Worm (Caenorhabditis elegans) whole organism, L3 larva: ENCODE data around the gene pigt-1.

Source experiments
- ZK546.5 ChIP-seq: sonication (generic microtip); optimal IDR thresholded peaks from 2 replicates; lab custom pipeline; 2017; ENCODE audit warnings: missing biosample characterization, missing genetic modification characterization
- ceh-16 ChIP-seq: sonication (generic microtip); optimal IDR thresholded peaks from 2 replicates; lab custom pipeline; 2017; ENCODE audit warnings: missing biosample characterization, missing genetic modification characterization
- ceh-82 ChIP-seq: fragments of 150-350 bp; optimal IDR thresholded peaks from 2 replicates; lab custom pipeline; 2014; ENCODE audit warnings: missing biosample characterization, missing genetic modification characterization
- daf-12 ChIP-seq: fragments of 150-350 bp; optimal IDR thresholded peaks from 2 replicates; lab custom pipeline; 2014; ENCODE audit warnings: missing biosample characterization, missing genetic modification reagents, missing genetic modification characterization
- egl-27 ChIP-seq: sonication (generic microtip); optimal IDR thresholded peaks from 4 replicates; lab custom pipeline; 2017; ENCODE audit warnings: missing biosample characterization, missing genetic modification reagents, missing genetic modification characterization
- egl-5 ChIP-seq: fragments of 150-350 bp; optimal IDR thresholded peaks from 2 replicates; lab custom pipeline; 2017; ENCODE audit warnings: missing biosample characterization, missing genetic modification reagents, missing genetic modification characterization, inconsistent platforms
- elt-1 ChIP-seq: fragments of 150-350 bp; optimal IDR thresholded peaks from 2 replicates; lab custom pipeline; 2014; ENCODE audit warnings: missing biosample characterization, missing genetic modification characterization
- elt-2 ChIP-seq: sonication (generic microtip); optimal IDR thresholded peaks from 2 replicates; lab custom pipeline; 2016; ENCODE audit warnings: missing genetic modification reagents, mild to moderate bottlenecking, missing genetic modification characterization, missing compliant biosample characterization
- elt-3 ChIP-seq, 3 experiments: fragments of 150-350 bp in 1 of 3; sonication (generic microtip) in 2 of 3; optimal IDR thresholded peaks; 2 replicates in 2 of 3; 4 replicates in 1 of 3; lab custom pipeline; 2014 to 2017; ENCODE audit warnings: missing biosample characterization in 3 of 3, missing genetic modification characterization in 3 of 3
- fkh-10 ChIP-seq: sonication (generic microtip); optimal IDR thresholded peaks from 2 replicates; lab custom pipeline; 2017; ENCODE audit warnings: missing biosample characterization, missing genetic modification reagents, missing genetic modification characterization
- fkh-2 ChIP-seq: fragments of 150-350 bp; optimal IDR thresholded peaks from 2 replicates; lab custom pipeline; 2014; ENCODE audit warnings: missing biosample characterization, missing genetic modification reagents, missing genetic modification characterization
- fos-1 ChIP-seq: fragments of 150-350 bp; optimal IDR thresholded peaks from 2 replicates; lab custom pipeline; 2014; ENCODE audit warnings: missing biosample characterization, missing genetic modification characterization
- jun-1 ChIP-seq: fragments of 150-350 bp; optimal IDR thresholded peaks from 2 replicates; lab custom pipeline; 2014; ENCODE audit warnings: missing biosample characterization, missing genetic modification reagents, missing genetic modification characterization
- lin-15B ChIP-seq: fragments of 150-350 bp; optimal IDR thresholded peaks from 2 replicates; lab custom pipeline; 2014; ENCODE audit warnings: missing biosample characterization, missing genetic modification characterization
- lin-39 ChIP-seq: fragments of 150-350 bp; optimal IDR thresholded peaks from 2 replicates; lab custom pipeline; 2018; ENCODE audit warnings: missing biosample characterization, missing genetic modification reagents, missing genetic modification characterization
- mdl-1 ChIP-seq: fragments of 150-350 bp; optimal IDR thresholded peaks from 2 replicates; lab custom pipeline; 2014; ENCODE audit warnings: missing biosample characterization, missing genetic modification characterization
- mml-1 ChIP-seq: fragments of 150-350 bp; sonication (generic microtip); optimal IDR thresholded peaks from 3 replicates; lab custom pipeline; 2014; ENCODE audit warnings: missing biosample characterization, missing genetic modification characterization
- nfya-1 ChIP-seq: sonication (generic microtip); optimal IDR thresholded peaks from 2 replicates; lab custom pipeline; 2017; ENCODE audit warnings: missing genetic modification characterization, mild to moderate bottlenecking, missing compliant biosample characterization, antibody characterized with exemption, moderate library complexity; ENCODE audit not compliant: insufficient read depth
- nhr-11 ChIP-seq: fragments of 150-350 bp; optimal IDR thresholded peaks from 2 replicates; lab custom pipeline; 2014; ENCODE audit warnings: missing biosample characterization, missing genetic modification characterization
- nhr-12 ChIP-seq: fragments of 150-350 bp; optimal IDR thresholded peaks from 2 replicates; lab custom pipeline; 2014; ENCODE audit warnings: missing biosample characterization, missing genetic modification characterization
- nhr-23 ChIP-seq: fragments of 150-350 bp; optimal IDR thresholded peaks from 2 replicates; lab custom pipeline; 2014; ENCODE audit warnings: missing biosample characterization, missing genetic modification reagents, missing genetic modification characterization
- nhr-237 ChIP-seq: fragments of 150-350 bp; optimal IDR thresholded peaks from 2 replicates; lab custom pipeline; 2014; ENCODE audit warnings: missing biosample characterization, missing genetic modification characterization
- nhr-25 ChIP-seq: sonication (generic microtip); optimal IDR thresholded peaks from 2 replicates; lab custom pipeline; 2017; ENCODE audit warnings: missing biosample characterization, missing genetic modification characterization
- nhr-28 ChIP-seq: fragments of 150-350 bp; optimal IDR thresholded peaks from 2 replicates; lab custom pipeline; 2014; ENCODE audit warnings: missing biosample characterization, missing genetic modification characterization
- nhr-43 ChIP-seq: sonication (generic microtip); optimal IDR thresholded peaks from 2 replicates; lab custom pipeline; 2016; ENCODE audit warnings: mild to moderate bottlenecking, missing genetic modification characterization, missing compliant biosample characterization; ENCODE audit not compliant: poor library complexity, severe bottlenecking
- nhr-67 ChIP-seq: fragments of 150-350 bp; optimal IDR thresholded peaks from 2 replicates; lab custom pipeline; 2014; ENCODE audit warnings: missing biosample characterization, missing genetic modification characterization
- nhr-77 ChIP-seq: fragments of 150-350 bp; optimal IDR thresholded peaks from 2 replicates; lab custom pipeline; 2014; ENCODE audit warnings: missing biosample characterization, missing genetic modification characterization
- pha-4 ChIP-seq: fragments of 150-350 bp; optimal IDR thresholded peaks from 2 replicates; lab custom pipeline; 2014; ENCODE audit warnings: missing biosample characterization, missing genetic modification reagents, missing genetic modification characterization
- pqm-1 ChIP-seq: fragments of 150-350 bp; optimal IDR thresholded peaks from 2 replicates; lab custom pipeline; 2017; ENCODE audit warnings: missing biosample characterization, missing genetic modification characterization, inconsistent platforms
- sea-2 ChIP-seq: fragments of 150-350 bp; sonication (generic microtip); optimal IDR thresholded peaks from 4 replicates; lab custom pipeline; 2014; ENCODE audit warnings: missing biosample characterization, missing genetic modification reagents, missing genetic modification characterization
- skn-1 ChIP-seq: fragments of 150-350 bp; optimal IDR thresholded peaks from 2 replicates; lab custom pipeline; 2014; ENCODE audit warnings: missing biosample characterization, missing genetic modification characterization
- snpc-4 ChIP-seq: fragments of 150-350 bp; optimal IDR thresholded peaks from 2 replicates; lab custom pipeline; 2014; ENCODE audit warnings: missing biosample characterization, missing genetic modification characterization
- unc-39 ChIP-seq: sonication (generic microtip); optimal IDR thresholded peaks from 4 replicates; lab custom pipeline; 2017; ENCODE audit warnings: missing biosample characterization, missing genetic modification characterization
- unc-62 ChIP-seq: fragments of 150-350 bp; sonication (generic microtip); optimal IDR thresholded peaks from 4 replicates; lab custom pipeline; 2014; ENCODE audit warnings: missing biosample characterization, missing genetic modification reagents, missing genetic modification characterization
- zag-1 ChIP-seq: fragments of 150-350 bp; optimal IDR thresholded peaks from 2 replicates; lab custom pipeline; 2014; ENCODE audit warnings: missing biosample characterization, missing genetic modification characterization
- ztf-11 ChIP-seq: fragments of 150-350 bp; optimal IDR thresholded peaks from 2 replicates; lab custom pipeline; 2014; ENCODE audit warnings: missing biosample characterization, missing genetic modification characterization
- ztf-4 ChIP-seq: fragments of 150-350 bp; optimal IDR thresholded peaks from 2 replicates; lab custom pipeline; 2014; ENCODE audit warnings: missing biosample characterization, missing genetic modification characterization

The pigt-1 gene

DNA sequence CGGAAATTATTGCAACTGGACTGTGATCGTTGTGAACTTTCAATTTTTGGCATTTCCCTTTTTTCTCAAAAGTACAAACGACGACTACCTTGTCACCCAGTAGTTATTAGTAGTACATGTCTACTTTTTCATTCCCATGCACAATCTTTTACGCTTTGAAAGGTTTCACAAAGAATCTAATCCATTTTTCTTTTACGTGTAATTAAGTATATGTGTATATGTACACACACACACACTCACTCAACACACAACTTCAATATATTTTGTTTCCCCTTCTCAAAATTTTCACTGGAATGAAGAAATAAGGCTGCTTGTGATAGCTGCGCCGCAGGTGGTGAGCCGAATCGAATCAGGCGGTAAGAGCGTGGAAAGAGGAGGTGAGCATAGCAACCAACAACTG is 33.9 kb downstream of the pigt-1 start, which contains the start of gene F58B4.6:
TSS of gene F58B4.6 (plus strand) at position 301 of the 400 bp plus-strand sequence.
- TF ChIP-seq nhr-12 (tag; lab: Kevin White, UChicago) = no peak
- TF ChIP-seq skn-1 (tag; lab: Kevin White, UChicago) = no peak
- no peak for TF ChIP-seq lin-39 (tag; lab: Kevin White, UChicago)
- TF ChIP-seq nhr-67 (tag; lab: Kevin White, UChicago) = no peak
- no peak for TF ChIP-seq ztf-4 (tag; lab: Kevin White, UChicago)
- no peak for TF ChIP-seq mml-1 (tag; lab: Kevin White, UChicago)
- TF ChIP-seq egl-27 = no peak
- TF ChIP-seq unc-62 (GFP tag; lab: Kevin White, UChicago) = no peak
- TF ChIP-seq ztf-11 (tag; lab: Kevin White, UChicago) = no peak
- no peak for TF ChIP-seq elt-2
- TF ChIP-seq ceh-16 (tag; lab: Kevin White, UChicago) = no peak
- TF ChIP-seq nhr-43 = no peak
- no peak for TF ChIP-seq elt-1
- TF ChIP-seq nhr-28 (tag; lab: Kevin White, UChicago) = no peak
- no peak for TF ChIP-seq jun-1 (tag; lab: Kevin White, UChicago)
- TF ChIP-seq pha-4 (tag; lab: Kevin White, UChicago) = no peak
- TF ChIP-seq sea-2 (GFP tag; lab: Kevin White, UChicago) = no peak
- no peak for TF ChIP-seq mdl-1 (tag; lab: Kevin White, UChicago)
- no peak for TF ChIP-seq pqm-1 (tag; lab: Kevin White, UChicago)

DNA sequence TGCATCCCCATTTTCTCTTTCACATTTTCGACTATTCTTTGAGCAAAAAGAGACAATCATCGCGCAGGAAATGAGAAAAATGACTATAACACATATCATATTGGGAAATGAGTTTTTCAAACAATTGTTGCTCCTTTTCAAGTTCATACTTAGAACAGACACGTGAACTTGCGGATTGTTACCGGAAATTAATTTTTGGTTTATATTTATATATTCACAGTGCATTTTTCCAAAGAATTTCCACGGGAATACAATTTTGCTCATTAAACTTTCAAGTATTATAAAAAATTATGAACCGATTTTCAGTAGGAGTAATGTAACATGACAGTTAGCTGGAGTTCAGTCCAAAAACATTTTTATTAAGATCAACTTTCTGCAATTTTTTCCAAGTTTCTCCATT is 35.4 kb downstream of the pigt-1 start, which contains the start of gene F58B4.7:
TSS of gene F58B4.7 (minus strand) at position 101 of the 400 bp plus-strand sequence.
- no peak for TF ChIP-seq fos-1 (tag; lab: Kevin White, UChicago)
- no peak for TF ChIP-seq mdl-1 (tag; lab: Kevin White, UChicago)
- TF ChIP-seq fkh-2 = no peak
- no peak for TF ChIP-seq nhr-77 (tag; lab: Kevin White, UChicago)
- TF ChIP-seq sea-2 (GFP tag; lab: Kevin White, UChicago) = no peak
- no peak for TF ChIP-seq lin-39 (tag; lab: Kevin White, UChicago)
- no peak for TF ChIP-seq nfya-1 (tag; lab: Kevin White, UChicago)
- TF ChIP-seq nhr-11 = no peak
- TF ChIP-seq egl-5 (tag; lab: Kevin White, UChicago) = no peak
- TF ChIP-seq jun-1 (tag; lab: Kevin White, UChicago) = no peak
- TF ChIP-seq nhr-23 = no peak
- no peak for TF ChIP-seq elt-3 (tag; optimal IDR thresholded peaks at IDR 0.05; lab: Kevin White, UChicago)

DNA sequence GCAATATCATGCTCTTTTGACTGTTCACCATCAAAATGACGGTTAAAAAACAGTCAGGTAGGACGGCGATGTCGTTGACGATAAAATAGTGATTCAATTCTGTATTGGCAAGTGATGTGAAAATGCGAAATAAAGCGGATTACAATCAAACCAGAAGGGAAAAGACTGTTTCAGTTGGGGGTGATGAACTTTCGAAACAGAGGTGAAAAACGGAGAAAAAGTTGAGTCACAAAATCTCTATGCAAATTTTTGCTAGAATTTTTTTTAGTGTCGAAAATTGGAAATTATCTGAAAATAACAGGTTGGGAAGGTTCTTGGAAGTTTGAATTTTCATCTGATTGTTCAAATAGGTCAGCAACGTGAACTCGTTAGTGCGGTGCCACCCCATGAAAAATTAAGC is 36.9 kb downstream of the pigt-1 start, which contains the start of gene nas-31:
TSS of gene nas-31 (minus strand) at position 101 of the 400 bp plus-strand sequence.
- TF ChIP-seq ztf-4 (tag; lab: Kevin White, UChicago) (no peak), fkh-10 (GFP tag; lab: Kevin White, UChicago) (no peak)

DNA sequence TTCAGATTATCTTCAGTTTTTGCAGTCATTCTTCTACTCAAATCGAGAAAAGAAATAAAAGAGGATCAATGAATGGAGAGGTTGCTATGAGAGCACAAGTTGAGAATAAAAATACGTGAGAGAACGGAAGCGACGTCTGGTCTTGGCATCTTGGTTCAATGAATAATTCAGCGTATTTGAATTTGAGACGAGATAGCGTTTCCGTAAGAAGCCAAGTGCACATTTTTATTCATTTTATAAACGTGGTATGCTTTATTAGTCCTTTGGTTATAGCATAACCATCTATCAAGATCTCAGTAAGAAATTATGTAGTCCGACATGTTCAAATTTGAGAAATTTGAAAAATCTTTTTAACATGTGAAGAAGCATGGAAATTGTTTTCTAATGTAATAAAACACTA is 40.2 kb downstream of the pigt-1 start, which contains the start of gene F58B4.2:
TSS of gene F58B4.2 (minus strand) at position 101 of the 400 bp plus-strand sequence.
- no peak for TF ChIP-seq nhr-11
- no peak for TF ChIP-seq zag-1 (tag; lab: Kevin White, UChicago)
- TF ChIP-seq jun-1 (tag; lab: Kevin White, UChicago) = no peak
- no peak for TF ChIP-seq fkh-10 (GFP tag; lab: Kevin White, UChicago)
- TF ChIP-seq pha-4 (tag; lab: Kevin White, UChicago) = no peak
- no peak for TF ChIP-seq ztf-4 (tag; lab: Kevin White, UChicago)
- no peak for TF ChIP-seq nhr-28 (tag; lab: Kevin White, UChicago)
- TF ChIP-seq mdl-1 (tag; lab: Kevin White, UChicago) = no peak
- TF ChIP-seq fos-1 (tag; lab: Kevin White, UChicago) = no peak
- TF ChIP-seq snpc-4 (tag; lab: Kevin White, UChicago) = no peak
- no peak for TF ChIP-seq daf-12 (tag; lab: Kevin White, UChicago)
- TF ChIP-seq egl-27 = no peak
- no peak for TF ChIP-seq elt-3 (tag; optimal IDR thresholded peaks at IDR 0.05; lab: Kevin White, UChicago)
- no peak for TF ChIP-seq ceh-82
- no peak for TF ChIP-seq nhr-237 (tag; lab: Kevin White, UChicago)
- no peak for TF ChIP-seq fkh-2

DNA sequence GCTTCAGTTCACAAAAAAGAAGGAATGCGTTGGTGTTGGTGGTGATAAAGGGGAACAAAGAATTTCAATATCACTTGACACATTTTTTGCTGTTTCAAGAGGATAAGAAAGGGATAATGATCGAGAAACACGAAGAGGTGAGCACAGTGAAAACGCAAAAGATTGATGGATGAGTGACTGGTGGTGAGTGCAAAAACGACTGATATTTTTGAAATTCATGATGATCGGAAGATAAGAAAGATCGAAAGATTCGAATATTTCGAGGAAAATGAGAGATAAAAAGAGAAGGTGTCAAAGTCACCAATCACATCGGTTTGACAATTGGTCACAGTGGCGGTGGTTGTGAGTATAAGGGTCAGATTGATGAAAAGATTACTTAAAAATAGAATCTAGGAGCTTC is 42.7 kb downstream of the pigt-1 start:
- TF ChIP-seq ZK546.5 (tag; lab: Kevin White, UChicago) = no peak
- TF ChIP-seq fkh-10 (GFP tag; lab: Kevin White, UChicago) = no peak
- TF ChIP-seq lin-15B (tag; lab: Kevin White, UChicago) = no peak
- TF ChIP-seq unc-62 (GFP tag; lab: Kevin White, UChicago) = peak; percentile 82
- TF ChIP-seq pqm-1 (tag; lab: Kevin White, UChicago) = no peak
- TF ChIP-seq nfya-1 (tag; lab: Kevin White, UChicago) = peak; percentile 15
- no peak for TF ChIP-seq skn-1 (tag; lab: Kevin White, UChicago)
- TF ChIP-seq nhr-12 (tag; lab: Kevin White, UChicago) = no peak
- TF ChIP-seq nhr-67 (tag; lab: Kevin White, UChicago) = no peak
- no peak for TF ChIP-seq ztf-4 (tag; lab: Kevin White, UChicago)
- TF ChIP-seq snpc-4 (tag; lab: Kevin White, UChicago) = no peak
- no peak for TF ChIP-seq nhr-25 (tag; lab: Kevin White, UChicago)
- TF ChIP-seq ceh-82 = no peak
- no peak for TF ChIP-seq nhr-43
- no peak for TF ChIP-seq fkh-2
- TF ChIP-seq elt-1 = peak; percentile 76
- no peak for TF ChIP-seq unc-39 (tag; lab: Kevin White, UChicago)
- no peak for TF ChIP-seq sea-2 (GFP tag; lab: Kevin White, UChicago)
